Worm (Caenorhabditis elegans) whole organism, early embryonic: ENCODE results near the gene T05E12.9.

ENCODE experiments used
- B0310.2 ChIP-seq: sonication (generic microtip); optimal IDR thresholded peaks from 2 replicates; lab custom pipeline; 2016; ENCODE audit warnings: mild to moderate bottlenecking, missing genetic modification characterization, missing compliant biosample characterization
- F13C5.2 ChIP-seq: sonication (generic microtip); optimal IDR thresholded peaks from 2 replicates; lab custom pipeline; 2017; ENCODE audit warnings: mild to moderate bottlenecking, missing genetic modification characterization, inconsistent platforms, missing compliant biosample characterization
- aly-1 ChIP-seq: sonication (generic microtip); optimal IDR thresholded peaks from 2 replicates; lab custom pipeline; 2016; ENCODE audit warnings: missing genetic modification characterization, missing compliant biosample characterization
- ama-1 ChIP-seq: fragments of 150-350 bp; optimal IDR thresholded peaks from 2 replicates; lab custom pipeline; 2014
- ceh-13 ChIP-seq: fragments of 200-800 bp; sonication (Bioruptor generic); optimal IDR thresholded peaks from 2 replicates; lab custom pipeline; 2018; ENCODE audit warnings: mild to moderate bottlenecking, missing genetic modification characterization, missing compliant biosample characterization
- ceh-36 ChIP-seq: sonication (generic microtip); optimal IDR thresholded peaks from 2 replicates; lab custom pipeline; 2016; ENCODE audit warnings: missing genetic modification characterization, inconsistent platforms, missing compliant biosample characterization
- ets-7 ChIP-seq: sonication (generic microtip); optimal IDR thresholded peaks from 2 replicates; lab custom pipeline; 2016; ENCODE audit warnings: missing genotype, missing genetic modification characterization, missing compliant biosample characterization
- flt-1 ChIP-seq: fragments of 200-800 bp; sonication (Bioruptor generic); IDR thresholded peaks from 2 replicates; pipeline ENCODE4 v1.3.6; 2022; ENCODE audit warnings: missing genetic modification characterization, missing compliant biosample characterization
- hmbx-1 ChIP-seq: sonication (generic microtip); optimal IDR thresholded peaks from 2 replicates; lab custom pipeline; 2016; ENCODE audit warnings: mild to moderate bottlenecking, missing genetic modification characterization, missing compliant biosample characterization
- hmg-4 ChIP-seq: fragments of 200-800 bp; sonication (Bioruptor generic); optimal IDR thresholded peaks from 2 replicates; lab custom pipeline; 2018; ENCODE audit warnings: mild to moderate bottlenecking, missing genetic modification characterization, missing compliant biosample characterization
- hnd-1 ChIP-seq: sonication (generic microtip); optimal IDR thresholded peaks from 2 replicates; lab custom pipeline; 2016; ENCODE audit warnings: missing genetic modification characterization, missing compliant biosample characterization
- pes-1 ChIP-seq: fragments of 200-800 bp; sonication (Bioruptor generic); IDR thresholded peaks from 2 replicates; pipeline ENCODE4 v1.3.6; 2022; ENCODE audit warnings: missing genetic modification reagents, missing genetic modification characterization, missing compliant biosample characterization
- scrt-1 ChIP-seq: fragments of 200-800 bp; sonication (Bioruptor generic); IDR thresholded peaks from 2 replicates; pipeline ENCODE4 v1.3.6; 2022; ENCODE audit warnings: missing genetic modification characterization, missing compliant biosample characterization
- sea-1 ChIP-seq: fragments of 200-800 bp; sonication (Bioruptor generic); conservative IDR thresholded peaks from 2 replicates; pipeline ENCODE4 v1.3.6; 2022; ENCODE audit warnings: missing genetic modification characterization, missing compliant biosample characterization
- tbx-11 ChIP-seq: fragments of 200-800 bp; sonication (Bioruptor generic); IDR thresholded peaks from 2 replicates; pipeline ENCODE4 v1.3.6; 2022; ENCODE audit warnings: missing genetic modification characterization, missing compliant biosample characterization
- tbx-37 ChIP-seq: fragments of 200-800 bp; sonication (Bioruptor generic); conservative IDR thresholded peaks from 2 replicates; pipeline ENCODE4 v1.3.6; 2022; ENCODE audit warnings: missing genetic modification reagents, missing genetic modification characterization, missing compliant biosample characterization
- tra-4 ChIP-seq: sonication (generic microtip); optimal IDR thresholded peaks from 2 replicates; lab custom pipeline; 2017; ENCODE audit warnings: missing genetic modification characterization, missing compliant biosample characterization

T05E12.9 gene

DNA sequence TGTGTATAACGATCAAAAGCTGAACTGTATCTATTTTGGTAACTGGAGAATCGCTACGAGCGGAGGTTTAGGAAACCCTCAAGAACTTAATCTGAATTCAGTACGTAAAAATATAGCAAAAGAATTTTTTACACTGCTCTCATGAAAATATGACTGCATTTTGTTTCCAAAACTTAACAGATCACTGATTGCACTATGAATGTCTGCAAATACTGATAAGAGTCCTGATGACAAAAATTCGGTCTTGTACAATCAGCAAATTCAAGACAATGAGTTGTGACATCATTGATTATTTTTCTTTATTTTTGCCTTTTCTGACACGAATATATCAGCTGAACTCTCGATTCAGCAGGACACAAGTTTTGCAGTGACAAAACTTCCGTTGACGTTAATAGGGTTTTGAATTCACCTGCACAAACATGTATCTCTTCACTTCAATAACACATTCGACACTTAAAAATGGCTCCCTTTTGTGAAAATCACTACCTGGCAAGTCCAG lies 7.4 kb upstream of the T05E12.9 start, which contains the start of gene srh-237:
Gene srh-237 (plus strand): TSS at position 449 of the 499 bp plus-strand sequence.
- TF ChIP-seq flt-1 (GFP tag; lab: Robert Waterston, UW) (no peak), B0310.2 (tag; lab: Kevin White, UChicago) (no peak), sea-1 (GFP tag; lab: Robert Waterston, UW) (no peak), tbx-11 (GFP tag; lab: Robert Waterston, UW) (no peak), ceh-36 (tag; lab: Kevin White, UChicago) (no peak), tbx-37 (GFP tag; lab: Robert Waterston, UW) (no peak), scrt-1 (GFP tag; lab: Robert Waterston, UW) (no peak), hnd-1 (no peak), hmg-4 (no peak), F13C5.2 (no peak), ama-1 (lab: Kevin White, UChicago) (no peak), ets-7 (no peak), ceh-13 (GFP tag; lab: Kevin White, UChicago) (no peak), tra-4 (tag; lab: Kevin White, UChicago) (no peak), aly-1 (tag; lab: Kevin White, UChicago) (no peak), pes-1 (GFP tag; lab: Robert Waterston, UW) (no peak), hmbx-1 (tag; lab: Kevin White, UChicago) (no peak)

DNA sequence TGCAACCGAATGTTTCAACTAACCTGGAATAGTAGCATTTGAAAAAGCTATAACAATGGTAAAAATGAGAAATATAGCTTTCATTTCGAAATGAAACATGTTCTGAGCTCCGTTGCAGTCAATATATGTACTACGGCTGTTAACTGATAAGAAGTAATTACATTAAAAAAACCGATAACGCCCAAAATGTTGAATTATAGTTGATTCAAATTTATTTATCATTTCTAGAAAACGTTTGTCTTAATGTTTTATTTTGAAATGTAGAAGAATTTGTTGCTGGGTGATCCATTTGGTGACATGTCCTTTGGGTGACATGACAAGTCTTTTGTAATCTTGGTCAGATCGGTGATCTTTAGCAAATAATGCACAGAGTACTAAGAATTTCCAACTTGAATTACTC lies 6.7 kb upstream of the T05E12.9 start, which contains the start of gene T05E12.6:
Gene T05E12.6 (minus strand): TSS at position 101 of the 400 bp plus-strand sequence.
- TF ChIP-seq aly-1 (tag; lab: Kevin White, UChicago) (no peak), hnd-1 (no peak), tbx-37 (GFP tag; lab: Robert Waterston, UW) (no peak), scrt-1 (GFP tag; lab: Robert Waterston, UW) (no peak)

DNA sequence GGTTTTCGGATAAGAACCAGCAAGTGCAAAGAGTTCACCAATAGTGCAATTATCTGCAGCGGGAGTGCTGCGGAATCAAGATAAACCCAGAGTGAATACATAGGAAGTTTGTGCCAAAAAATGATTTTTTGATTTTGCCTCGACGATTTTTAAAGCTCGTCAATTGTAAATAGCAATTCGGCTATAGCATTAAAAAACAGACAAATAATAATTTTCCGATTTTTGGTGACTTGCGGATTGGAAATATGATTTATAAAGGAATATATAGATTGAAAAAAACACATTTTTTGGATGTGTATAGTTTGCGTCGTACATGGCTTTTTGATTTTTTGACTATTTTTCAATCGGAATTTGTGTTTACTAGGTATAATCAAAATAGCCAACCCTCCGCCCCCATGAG lies 2.8 kb downstream of the T05E12.9 start, which contains the start of gene srw-20:
Gene srw-20 (minus strand): TSS at position 101 of the 400 bp plus-strand sequence.
- TF ChIP-seq scrt-1 (GFP tag; lab: Robert Waterston, UW) = no peak
- TF ChIP-seq pes-1 (GFP tag; lab: Robert Waterston, UW) = no peak
- no peak for TF ChIP-seq tbx-37 (GFP tag; lab: Robert Waterston, UW)
- no peak for TF ChIP-seq hmg-4
- no peak for TF ChIP-seq tra-4 (tag; lab: Kevin White, UChicago)
- no peak for TF ChIP-seq ceh-36 (tag; lab: Kevin White, UChicago)
- no peak for TF ChIP-seq ceh-13 (GFP tag; lab: Kevin White, UChicago)
- TF ChIP-seq B0310.2 (tag; lab: Kevin White, UChicago) = no peak
- no peak for TF ChIP-seq hmbx-1 (tag; lab: Kevin White, UChicago)
- no peak for TF ChIP-seq sea-1 (GFP tag; lab: Robert Waterston, UW)
- TF ChIP-seq aly-1 (tag; lab: Kevin White, UChicago) = no peak
- no peak for TF ChIP-seq ama-1 (lab: Kevin White, UChicago)
- TF ChIP-seq ets-7 = no peak
- TF ChIP-seq flt-1 (GFP tag; lab: Robert Waterston, UW) = no peak
- no peak for TF ChIP-seq tbx-11 (GFP tag; lab: Robert Waterston, UW)
- no peak for TF ChIP-seq F13C5.2

DNA sequence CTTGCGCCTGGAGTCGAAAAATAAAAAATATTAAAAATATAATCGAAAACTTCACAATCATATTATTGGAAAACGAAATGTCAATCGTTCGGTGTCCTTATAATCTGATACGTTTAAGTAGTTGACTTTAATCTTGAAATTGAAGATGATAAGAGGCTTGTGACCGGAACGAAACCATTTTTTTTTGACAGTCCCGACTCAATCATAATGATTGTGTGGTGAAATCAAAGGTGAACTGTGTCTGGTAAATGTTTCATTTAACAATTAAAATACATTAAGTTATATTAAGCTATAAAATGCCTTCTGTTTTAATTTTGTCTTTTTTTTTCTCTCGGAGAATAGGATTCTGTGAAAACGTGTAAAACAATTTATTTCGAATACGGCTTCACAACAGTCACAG lies 4.7 kb downstream of the T05E12.9 start, which contains the start of gene T05E12.3:
Gene T05E12.3 (minus strand): TSS at position 101 of the 400 bp plus-strand sequence.
- no peak for TF ChIP-seq B0310.2 (tag; lab: Kevin White, UChicago)
- no peak for TF ChIP-seq ama-1 (lab: Kevin White, UChicago)
- no peak for TF ChIP-seq tbx-37 (GFP tag; lab: Robert Waterston, UW)
- no peak for TF ChIP-seq ceh-13 (GFP tag; lab: Kevin White, UChicago)
- TF ChIP-seq hmg-4 = no peak
- no peak for TF ChIP-seq hmbx-1 (tag; lab: Kevin White, UChicago)
- TF ChIP-seq hnd-1 = no peak
- TF ChIP-seq ets-7 = no peak
- TF ChIP-seq tbx-11 (GFP tag; lab: Robert Waterston, UW) = no peak
- no peak for TF ChIP-seq tra-4 (tag; lab: Kevin White, UChicago)

DNA sequence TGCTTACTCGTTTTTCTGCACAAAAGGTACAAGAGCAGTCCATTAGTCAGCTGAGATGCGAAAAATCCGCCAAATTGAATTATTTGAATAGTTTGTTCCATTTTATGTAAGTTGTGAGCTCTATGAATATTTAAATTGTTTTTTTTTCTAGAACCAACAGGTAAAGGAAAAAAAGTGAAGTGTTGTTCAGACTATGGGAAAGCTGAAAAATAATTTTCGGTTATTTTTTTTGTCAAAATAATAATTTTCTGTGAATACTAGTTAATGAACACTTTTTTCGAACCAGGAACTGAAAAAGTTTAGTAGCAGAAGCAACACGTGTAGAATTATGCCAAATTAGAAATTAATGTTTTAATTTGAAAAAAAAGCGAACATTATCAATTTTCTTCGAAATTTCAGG lies 6.7 kb downstream of the T05E12.9 start, which contains the start of gene str-125:
Gene str-125 (minus strand): TSS at position 101 of the 400 bp plus-strand sequence.
- no peak for TF ChIP-seq hmbx-1 (tag; lab: Kevin White, UChicago)
- no peak for TF ChIP-seq aly-1 (tag; lab: Kevin White, UChicago)
- no peak for TF ChIP-seq scrt-1 (GFP tag; lab: Robert Waterston, UW)
- TF ChIP-seq tbx-11 (GFP tag; lab: Robert Waterston, UW) = no peak
- no peak for TF ChIP-seq ets-7
- TF ChIP-seq sea-1 (GFP tag; lab: Robert Waterston, UW) = no peak
- no peak for TF ChIP-seq pes-1 (GFP tag; lab: Robert Waterston, UW)
- no peak for TF ChIP-seq hmg-4
- no peak for TF ChIP-seq tra-4 (tag; lab: Kevin White, UChicago)
- TF ChIP-seq F13C5.2 = no peak
- TF ChIP-seq ceh-36 (tag; lab: Kevin White, UChicago) = no peak
- no peak for TF ChIP-seq B0310.2 (tag; lab: Kevin White, UChicago)

DNA sequence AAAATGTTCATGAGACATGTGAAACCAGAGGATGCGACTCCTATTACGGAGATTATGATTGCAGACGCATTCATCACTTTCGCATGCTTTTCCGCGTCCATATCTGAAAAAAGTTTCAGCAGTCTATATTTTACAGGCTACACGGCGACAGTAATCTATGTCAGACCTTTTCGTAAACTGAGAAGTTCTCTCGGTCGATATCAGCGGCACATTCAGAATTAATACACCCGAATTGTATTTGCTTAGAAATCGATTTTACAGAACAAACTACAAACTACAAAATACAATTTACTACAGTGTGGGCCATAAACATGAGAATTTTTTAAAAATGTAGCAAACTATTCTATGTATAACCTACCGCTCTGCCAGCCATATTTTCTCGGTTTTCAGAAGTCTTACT lies 11.0 kb downstream of the T05E12.9 start, which contains the start of gene srbc-14:
Gene srbc-14 (minus strand): TSS at position 101 of the 400 bp plus-strand sequence.
- TF ChIP-seq F13C5.2 = no peak
- no peak for TF ChIP-seq ama-1 (lab: Kevin White, UChicago)
- no peak for TF ChIP-seq ets-7
- TF ChIP-seq ceh-13 (GFP tag; lab: Kevin White, UChicago) = no peak
- TF ChIP-seq sea-1 (GFP tag; lab: Robert Waterston, UW) = no peak
- TF ChIP-seq scrt-1 (GFP tag; lab: Robert Waterston, UW) = no peak
- TF ChIP-seq tra-4 (tag; lab: Kevin White, UChicago) = no peak
- no peak for TF ChIP-seq tbx-11 (GFP tag; lab: Robert Waterston, UW)
- TF ChIP-seq hmbx-1 (tag; lab: Kevin White, UChicago) = no peak
- TF ChIP-seq hnd-1 = no peak
- no peak for TF ChIP-seq pes-1 (GFP tag; lab: Robert Waterston, UW)
- TF ChIP-seq aly-1 (tag; lab: Kevin White, UChicago) = no peak

DNA sequence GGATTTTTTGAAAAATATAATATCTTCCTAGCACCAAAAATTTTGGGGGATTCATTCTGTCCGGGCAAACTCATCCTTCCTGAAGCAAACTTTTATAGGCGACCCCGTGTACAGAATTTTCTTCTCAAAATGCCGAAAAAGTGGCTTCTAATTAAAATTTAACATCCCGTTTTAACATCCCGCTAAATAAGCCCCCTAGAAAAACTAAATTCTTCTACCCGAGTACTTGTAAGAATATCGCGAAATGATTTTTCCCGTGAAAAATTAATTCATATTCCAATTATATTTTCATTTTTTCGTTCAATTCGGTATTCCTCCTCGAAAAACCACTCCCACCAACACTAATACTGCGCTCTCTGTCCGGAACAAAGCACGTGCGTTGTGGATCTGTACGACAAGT lies 13.8 kb downstream of the T05E12.9 start, which contains the start of gene T05E12.8:
Gene T05E12.8 (plus strand): TSS at position 301 of the 400 bp plus-strand sequence.
- no peak for TF ChIP-seq F13C5.2
